Fruit fly (Drosophila melanogaster): ENCODE data around the gene CG8289.

dm6 chrX:17594745-17595144 lies 41.1 kb downstream of the CG8289 start:
- TF ChIP-seq psq (optimal IDR thresholded peaks at IDR 0.05) (no peak), Myc (optimal IDR thresholded peaks at IDR 0.05) (no peak)

Measured in Kc167 (cell line).